Worm (Caenorhabditis elegans): ENCODE data around the gene ZK354.7.

DNA sequence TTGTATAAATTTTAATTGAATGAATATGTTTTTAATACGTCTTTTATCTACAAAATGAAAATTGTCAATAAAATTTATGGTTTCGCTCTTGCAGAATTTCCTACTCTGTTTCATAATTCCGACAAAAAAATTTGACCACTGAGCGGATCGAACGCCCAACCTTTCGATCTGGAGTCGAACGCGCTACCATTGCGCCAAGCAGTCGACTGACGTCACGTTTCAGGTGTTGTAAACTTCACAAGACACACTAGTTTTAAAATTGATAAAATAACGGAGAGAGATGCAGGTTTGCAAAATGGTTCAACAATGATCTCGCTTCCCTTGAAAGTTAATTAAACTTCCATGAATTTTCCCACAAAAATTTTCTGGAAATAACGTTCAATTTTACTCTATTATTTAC, 41.2 kb upstream of the ZK354.7 start:
- TF ChIP-seq flt-1 (GFP tag; IDR thresholded peaks at IDR 0.05), result no peak
- no peak for TF ChIP-seq med-1 (GFP tag; optimal IDR thresholded peaks at IDR 0.05; ENCODE audit: insufficient read depth)
- no peak for TF ChIP-seq ref-1 (GFP tag; conservative IDR thresholded peaks at IDR 0.05)
- TF ChIP-seq klf-2 (GFP tag; conservative IDR thresholded peaks at IDR 0.05), result no peak
- no peak for TF ChIP-seq cog-1 (tag; optimal IDR thresholded peaks at IDR 0.05)
